Worm (Caenorhabditis elegans) whole organism, L4 larva: ENCODE measurements around the gene srz-16.

ENCODE experiments used
- F49E8.2 ChIP-seq: sonication (generic microtip); optimal IDR thresholded peaks from 2 replicates; lab custom pipeline; 2016; ENCODE audit warnings: missing compliant biosample characterization, mild to moderate bottlenecking, missing genetic modification characterization, borderline replicate concordance
- aha-1 ChIP-seq: fragments of 150-350 bp; peaks from one replicate; lab custom pipeline; 2014; ENCODE audit warnings: missing biosample characterization, missing genetic modification characterization
- aly-2 ChIP-seq: sonication (generic microtip); optimal IDR thresholded peaks from 2 replicates; lab custom pipeline; 2018; ENCODE audit warnings: missing biosample characterization, missing genetic modification characterization
- ctbp-1 ChIP-seq: fragments of 200-800 bp; sonication (Bioruptor generic); IDR thresholded peaks from 2 replicates; pipeline ENCODE4 v1.3.6; 2022; ENCODE audit warnings: missing genetic modification reagents, missing genetic modification characterization, missing compliant biosample characterization
- dmd-9 ChIP-seq: fragments of 200-800 bp; sonication (Bioruptor generic); IDR thresholded peaks from 2 replicates; pipeline ENCODE4 v1.3.6; 2022; ENCODE audit warnings: missing genetic modification reagents, missing genetic modification characterization, missing compliant biosample characterization
- dpl-1 ChIP-seq: fragments of 150-350 bp; optimal IDR thresholded peaks from 2 replicates; lab custom pipeline; 2014; ENCODE audit warnings: missing biosample characterization, missing genetic modification reagents, missing genetic modification characterization
- fkh-10 ChIP-seq: fragments of 150-350 bp; optimal IDR thresholded peaks from 2 replicates; lab custom pipeline; 2014; ENCODE audit warnings: missing biosample characterization, missing genetic modification reagents, missing genetic modification characterization
- lin-38 ChIP-seq: fragments of 200-800 bp; sonication (Bioruptor generic); IDR thresholded peaks from 2 replicates; pipeline ENCODE4 v1.3.6; 2022; ENCODE audit warnings: missing genetic modification reagents, missing genetic modification characterization, missing compliant biosample characterization
- lin-39 ChIP-seq: fragments of 150-350 bp; optimal IDR thresholded peaks from 2 replicates; lab custom pipeline; 2014; ENCODE audit warnings: missing biosample characterization, missing genetic modification reagents, missing genetic modification characterization
- mdl-1 ChIP-seq, 2 experiments: fragments of 150-350 bp in 1 of 2; sonication (generic microtip) in 1 of 2; optimal IDR thresholded peaks; 2 replicates each; lab custom pipeline; 2014 to 2017; ENCODE audit warnings: missing biosample characterization in 2 of 2, missing genetic modification characterization in 2 of 2
- pha-4 ChIP-seq, 2 experiments: fragments of 150-350 bp in 1 of 2; fragments of 200-800 bp in 1 of 2; sonication (Bioruptor generic) in 1 of 2; IDR thresholded peaks in 1 of 2; optimal IDR thresholded peaks in 1 of 2; 2 replicates each; pipeline versions ENCODE4 v1.3.6 to Lab custom; 2014 to 2022; ENCODE audit warnings: missing genetic modification characterization in 2 of 2, missing genetic modification reagents in 2 of 2, missing biosample characterization in 1 of 2, missing compliant biosample characterization in 1 of 2
- snpc-4 ChIP-seq: fragments of 150-350 bp; optimal IDR thresholded peaks from 2 replicates; lab custom pipeline; 2014; ENCODE audit warnings: missing biosample characterization, missing genetic modification characterization
- unc-39 ChIP-seq: sonication (generic microtip); optimal IDR thresholded peaks from 2 replicates; lab custom pipeline; 2017; ENCODE audit warnings: missing biosample characterization, missing genetic modification characterization
- unc-62 ChIP-seq, 3 experiments: fragments of 150-350 bp in 1 of 3; sonication (generic microtip); optimal IDR thresholded peaks in 2 of 3; peaks in 1 of 3; 1 replicate in 1 of 3; 2 replicates in 2 of 3; lab custom pipeline; 2014 to 2017; ENCODE audit warnings: missing biosample characterization in 3 of 3, missing genetic modification characterization in 3 of 3, missing genetic modification reagents in 3 of 3, missing genotype in 1 of 3

DNA sequence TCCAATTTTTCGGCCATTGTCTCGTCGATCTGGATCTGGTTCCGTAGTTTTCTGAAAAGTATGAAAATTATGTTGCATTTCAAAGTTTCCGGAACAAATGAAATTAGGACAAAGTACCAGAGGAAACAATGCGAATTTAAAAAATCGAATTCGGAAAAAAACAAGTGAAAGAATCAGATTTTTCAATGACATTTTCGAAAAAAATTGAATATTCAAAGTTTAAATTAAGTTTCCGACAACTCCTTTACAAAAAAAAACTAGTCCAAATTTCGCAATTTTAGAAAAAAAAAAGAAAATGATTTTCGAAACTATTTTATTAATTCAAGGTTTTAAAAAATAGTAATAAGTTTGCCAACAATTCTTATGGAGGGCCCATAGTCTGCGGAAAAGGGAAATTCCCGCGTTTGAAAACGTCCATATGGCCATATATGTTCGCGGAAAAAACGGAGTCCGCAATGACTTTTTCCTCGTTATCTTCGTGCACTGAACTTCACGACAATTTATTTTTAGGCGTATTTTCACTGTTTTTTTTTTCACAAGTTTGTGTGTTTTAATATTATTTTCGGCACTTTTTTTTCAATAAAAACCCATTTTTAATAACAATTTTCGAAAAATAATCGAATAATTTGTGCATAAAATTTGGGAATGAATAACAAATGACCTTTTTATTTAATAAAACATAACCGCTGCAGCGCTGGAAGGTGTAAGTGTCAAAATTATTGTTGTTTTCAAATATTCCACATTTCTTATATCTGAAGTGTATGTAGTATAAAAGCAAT lies 5.8 kb upstream of the srz-16 start, which contains the start of the genes fbxa-115 and Y113G7B.27:
- TF ChIP-seq lin-38 (GFP tag; lab: Robert Waterston, UW): no peak
- no peak for TF ChIP-seq mdl-1 (tag; optimal IDR thresholded peaks at IDR 0.05; lab: Kevin White, UChicago)
- TF ChIP-seq F49E8.2 (tag; lab: Kevin White, UChicago): no peak
- no peak for TF ChIP-seq pha-4 (GFP tag; IDR thresholded peaks at IDR 0.05; lab: Robert Waterston, UW)
- TF ChIP-seq pha-4 (tag; optimal IDR thresholded peaks at IDR 0.05; lab: Kevin White, UChicago): no peak
- TF ChIP-seq dpl-1 (GFP tag; lab: Kevin White, UChicago): no peak
- TF ChIP-seq lin-39 (tag; lab: Kevin White, UChicago): no peak
- TF ChIP-seq aly-2: no peak
- no peak for TF ChIP-seq ctbp-1
- TF ChIP-seq dmd-9 (GFP tag; lab: Robert Waterston, UW): no peak
- no peak for TF ChIP-seq snpc-4 (tag; lab: Kevin White, UChicago)
- TF ChIP-seq unc-39: no peak
- no peak for TF ChIP-seq fkh-10
- no peak for TF ChIP-seq unc-62 (GFP tag; optimal IDR thresholded peaks at IDR 0.05 in 1 of 2; lab: Kevin White, UChicago)
- no peak for TF ChIP-seq unc-62 (tag; optimal IDR thresholded peaks at IDR 0.05; lab: Kevin White, UChicago)
- TF ChIP-seq aha-1 (tag; lab: Kevin White, UChicago): no peak
